Worm (Caenorhabditis elegans): Measurements from ENCODE around the gene npr-4.

DNA sequence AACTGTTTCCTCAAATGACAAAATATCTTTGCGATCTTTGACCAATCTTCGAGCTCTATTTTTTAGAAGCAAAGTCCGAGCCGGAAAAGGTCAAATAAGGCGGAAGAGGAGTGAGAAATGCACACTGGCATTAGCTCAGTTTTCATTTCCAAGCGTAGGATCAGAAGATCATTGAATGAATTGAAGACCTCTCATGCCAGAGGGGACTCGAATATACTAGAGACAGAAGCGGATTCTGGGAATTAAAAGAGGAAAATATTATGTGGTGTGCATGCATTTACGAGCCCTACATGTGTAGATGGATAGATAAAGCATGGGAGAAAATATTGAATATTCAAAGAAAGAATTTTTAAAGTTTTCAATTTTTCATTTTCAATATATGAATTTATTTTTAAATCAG, 38.1 kb downstream of the npr-4 start:
- TF ChIP-seq elt-3 (tag; optimal IDR thresholded peaks at IDR 0.05): no peak
- no peak for TF ChIP-seq ztf-11 (tag; optimal IDR thresholded peaks at IDR 0.05)
